Fruit fly (Drosophila melanogaster) whole organism, adult: Measurements from ENCODE around the gene cDIP.

Source experiments
- CG11617 ChIP-seq: fragments of 200-800 bp; sonication (Bioruptor generic); optimal IDR thresholded peaks from 2 replicates; lab custom pipeline; 2017; ENCODE audit warnings: mild to moderate bottlenecking, missing biosample characterization, missing genetic modification reagents, missing genetic modification characterization
- CG12768 ChIP-seq: fragments of 200-800 bp; sonication (Bioruptor generic); optimal IDR thresholded peaks from 2 replicates; lab custom pipeline; 2017; ENCODE audit warnings: missing biosample characterization, missing genetic modification characterization, mild to moderate bottlenecking, moderate library complexity, missing genetic modification reagents
- CG14711 ChIP-seq: fragments of 200-800 bp; sonication (Bioruptor generic); optimal IDR thresholded peaks from 2 replicates; lab custom pipeline; 2018; ENCODE audit warnings: missing biosample characterization, mild to moderate bottlenecking, missing genetic modification characterization, moderate library complexity
- CG1620 ChIP-seq: fragments of 200-800 bp; sonication (Bioruptor generic); optimal IDR thresholded peaks from 2 replicates; lab custom pipeline; 2016; ENCODE audit warnings: missing biosample characterization, missing genetic modification characterization
- CG33017 ChIP-seq: fragments of 200-800 bp; sonication (Bioruptor generic); optimal IDR thresholded peaks from 2 replicates; lab custom pipeline; 2018; ENCODE audit warnings: missing biosample characterization, mild to moderate bottlenecking, missing genetic modification characterization, moderate library complexity
- CG5204 ChIP-seq: fragments of 200-800 bp; sonication (Bioruptor generic); optimal IDR thresholded peaks from 2 replicates; lab custom pipeline; 2016; ENCODE audit warnings: missing biosample characterization, missing genetic modification characterization
- CG7045 ChIP-seq: fragments of 200-800 bp; sonication (Bioruptor generic); optimal IDR thresholded peaks from 2 replicates; lab custom pipeline; 2017; ENCODE audit warnings: missing biosample characterization, mild to moderate bottlenecking, missing genetic modification characterization
- CG7101 ChIP-seq: fragments of 200-800 bp; sonication (Bioruptor generic); optimal IDR thresholded peaks from 2 replicates; lab custom pipeline; 2018; ENCODE audit warnings: missing biosample characterization, mild to moderate bottlenecking, missing genetic modification characterization, moderate library complexity
- Clk ChIP-seq: fragments of 200-800 bp; sonication (Bioruptor generic); optimal IDR thresholded peaks from 2 replicates; lab custom pipeline; 2017; ENCODE audit warnings: missing biosample characterization, missing genetic modification characterization
- Crg-1 ChIP-seq: fragments of 200-800 bp; sonication (Bioruptor generic); optimal IDR thresholded peaks from 2 replicates; lab custom pipeline; 2016; ENCODE audit warnings: missing biosample characterization, missing genetic modification characterization
- Hr96 ChIP-seq: fragments of 200-800 bp; sonication (Bioruptor generic); optimal IDR thresholded peaks from 2 replicates; lab custom pipeline; 2016; ENCODE audit warnings: missing biosample characterization, missing genetic modification characterization
- Mnt ChIP-seq: fragments of 200-800 bp; sonication (Bioruptor generic); optimal IDR thresholded peaks from 2 replicates; lab custom pipeline; 2016; ENCODE audit warnings: missing biosample characterization, mild to moderate bottlenecking, missing genetic modification characterization
- bab1 ChIP-seq: fragments of 200-800 bp; sonication (Bioruptor generic); optimal IDR thresholded peaks from 3 replicates; lab custom pipeline; 2019; ENCODE audit warnings: missing biosample characterization, mild to moderate bottlenecking, missing genetic modification characterization, moderate library complexity
- cic ChIP-seq: fragments of 200-800 bp; sonication (Bioruptor generic); optimal IDR thresholded peaks from 2 replicates; lab custom pipeline; 2017; ENCODE audit warnings: missing biosample characterization, mild to moderate bottlenecking, missing genetic modification characterization, moderate library complexity
- cnc ChIP-seq, 2 experiments: fragments of >200 bp; optimal IDR thresholded peaks; 2 replicates each; lab custom pipeline; 2017
- kay ChIP-seq: fragments of 200-800 bp; sonication (Bioruptor generic); peaks from one replicate; lab custom pipeline; 2016; ENCODE audit warnings: missing biosample characterization, missing genetic modification characterization, borderline replicate concordance
- ovo ChIP-seq: fragments of 200-800 bp; sonication (Bioruptor generic); optimal IDR thresholded peaks from 2 replicates; lab custom pipeline; 2016; ENCODE audit warnings: missing biosample characterization, missing genetic modification characterization
- pad ChIP-seq: fragments of 200-800 bp; sonication (Bioruptor generic); optimal IDR thresholded peaks from 3 replicates; lab custom pipeline; 2017; ENCODE audit warnings: missing biosample characterization, missing genetic modification characterization, mild to moderate bottlenecking, moderate library complexity, missing genetic modification reagents
- tj ChIP-seq: fragments of 200-800 bp; sonication (Bioruptor generic); optimal IDR thresholded peaks from 3 replicates; lab custom pipeline; 2017; ENCODE audit warnings: missing biosample characterization, mild to moderate bottlenecking, missing genetic modification characterization, moderate library complexity
- toe ChIP-seq: fragments of 200-800 bp; sonication (Bioruptor generic); optimal IDR thresholded peaks from 2 replicates; lab custom pipeline; 2016; ENCODE audit warnings: missing biosample characterization, missing genetic modification characterization

cDIP gene

dm6 chr3R:21189520-21190180 is 28.8 kb upstream of the cDIP start:
- TF ChIP-seq cic (GFP tag; lab: Kevin White, UChicago) (no peak), CG1620 (no peak), bab1 (GFP tag; lab: Kevin White, UChicago) (no peak), Mnt (GFP tag; lab: Kevin White, UChicago) (no peak), kay (GFP tag; lab: Kevin White, UChicago) (peak; percentile 33)

dm6 chr3R:21188540-21189276 is 27.8 kb upstream of the cDIP start:
- TF ChIP-seq kay (GFP tag; lab: Kevin White, UChicago): peak; percentile 92
- TF ChIP-seq CG11617 (GFP tag; lab: Kevin White, UChicago): peak; percentile 52
- peak; percentile 91 for TF ChIP-seq tj
- TF ChIP-seq Mnt (GFP tag; lab: Kevin White, UChicago): peak; percentile 98
- TF ChIP-seq ovo (GFP tag; lab: Kevin White, UChicago): peak; percentile 82
- no peak for TF ChIP-seq Clk (GFP tag; lab: Kevin White, UChicago)
- peak; percentile 94 for TF ChIP-seq cic (GFP tag; lab: Kevin White, UChicago)
- peak; percentile 72 for TF ChIP-seq pad (GFP tag; lab: Kevin White, UChicago)
- peak; percentile 42 for TF ChIP-seq CG1620
- peak; percentile 24 for TF ChIP-seq Hr96 (GFP tag; lab: Kevin White, UChicago)
- peak; percentile 31 for TF ChIP-seq CG14711 (tag; lab: Kevin White, UChicago)
- TF ChIP-seq CG33017 (tag; lab: Kevin White, UChicago): peak; percentile 68
- peak; percentile 85 for TF ChIP-seq CG12768 (GFP tag; lab: Kevin White, UChicago)
- peak; percentile 22 for TF ChIP-seq CG7045 (GFP tag; lab: Kevin White, UChicago)
- peak; percentile 58 for TF ChIP-seq CG7101 (tag; lab: Kevin White, UChicago)
- no peak for TF ChIP-seq CG5204 (GFP tag; lab: Kevin White, UChicago)
- TF ChIP-seq cnc (optimal IDR thresholded peaks at IDR 0.05; lab: Kevin White, UChicago): no peak
- TF ChIP-seq toe (GFP tag; lab: Kevin White, UChicago): no peak
- peak; percentile 64 for TF ChIP-seq bab1 (GFP tag; lab: Kevin White, UChicago)
- no peak for TF ChIP-seq Crg-1 (GFP tag; lab: Kevin White, UChicago)

dm6 chr3R:21187394-21188392 is 26.8 kb upstream of the cDIP start:
- TF ChIP-seq CG12768 (GFP tag; lab: Kevin White, UChicago): no peak
- TF ChIP-seq tj: no peak
- TF ChIP-seq Hr96 (GFP tag; lab: Kevin White, UChicago): no peak
- TF ChIP-seq CG33017 (tag; lab: Kevin White, UChicago): no peak
- no peak for TF ChIP-seq bab1 (GFP tag; lab: Kevin White, UChicago)

dm6 chr3R:21186606-21187393 is 25.9 kb upstream of the cDIP start:
- no peak for TF ChIP-seq CG7045 (GFP tag; lab: Kevin White, UChicago)
- TF ChIP-seq kay (GFP tag; lab: Kevin White, UChicago): no peak
- TF ChIP-seq toe (GFP tag; lab: Kevin White, UChicago): no peak
- peak; percentile 6 for TF ChIP-seq tj
- TF ChIP-seq Hr96 (GFP tag; lab: Kevin White, UChicago): no peak
- no peak for TF ChIP-seq CG11617 (GFP tag; lab: Kevin White, UChicago)
- peak; percentile 62 for TF ChIP-seq ovo (GFP tag; lab: Kevin White, UChicago)
- no peak for TF ChIP-seq CG1620
- peak; percentile 77 for TF ChIP-seq pad (GFP tag; lab: Kevin White, UChicago)
- TF ChIP-seq cic (GFP tag; lab: Kevin White, UChicago): no peak
- TF ChIP-seq CG5204 (GFP tag; lab: Kevin White, UChicago): peak; percentile 20
- no peak for TF ChIP-seq Crg-1 (GFP tag; lab: Kevin White, UChicago)

dm6 chr3R:21185655-21186054 is 24.8 kb upstream of the cDIP start:
- no peak for TF ChIP-seq toe (GFP tag; lab: Kevin White, UChicago)
- no peak for TF ChIP-seq Clk (GFP tag; lab: Kevin White, UChicago)
- no peak for TF ChIP-seq CG33017 (tag; lab: Kevin White, UChicago)
- TF ChIP-seq CG5204 (GFP tag; lab: Kevin White, UChicago): no peak
- no peak for TF ChIP-seq pad (GFP tag; lab: Kevin White, UChicago)
- peak; percentile 60 for TF ChIP-seq kay (GFP tag; lab: Kevin White, UChicago)
